Worm (Caenorhabditis elegans) whole organism, L2 larva: ENCODE measurements around the gene mapk-15.

Experiments
- aly-2 ChIP-seq: fragments of 150-350 bp; optimal IDR thresholded peaks from 2 replicates; lab custom pipeline; 2014; ENCODE audit warnings: missing biosample characterization, missing genetic modification characterization
- fos-1 ChIP-seq: fragments of 150-350 bp; optimal IDR thresholded peaks from 2 replicates; lab custom pipeline; 2014; ENCODE audit warnings: missing biosample characterization, missing genetic modification characterization
- lin-11 ChIP-seq: fragments of 150-350 bp; sonication (generic microtip); optimal IDR thresholded peaks from 2 replicates; lab custom pipeline; 2014; ENCODE audit warnings: missing biosample characterization, missing genetic modification characterization, inconsistent platforms, mixed read lengths
- nhr-10 ChIP-seq: sonication (generic microtip); optimal IDR thresholded peaks from 2 replicates; lab custom pipeline; 2017; ENCODE audit warnings: missing biosample characterization, missing genetic modification characterization
- nhr-12 ChIP-seq: fragments of 150-350 bp; optimal IDR thresholded peaks from 2 replicates; lab custom pipeline; 2014; ENCODE audit warnings: missing biosample characterization, missing genetic modification characterization
- skn-1 ChIP-seq: sonication (generic microtip); optimal IDR thresholded peaks from 2 replicates; lab custom pipeline; 2017; ENCODE audit warnings: missing biosample characterization, missing genetic modification characterization
- snpc-4 ChIP-seq: fragments of 150-350 bp; optimal IDR thresholded peaks from 2 replicates; lab custom pipeline; 2014; ENCODE audit warnings: missing biosample characterization, missing genetic modification characterization

- TF ChIP-seq aly-2 (tag; lab: Kevin White, UChicago) (no peak), nhr-10 (tag; lab: Kevin White, UChicago) (no peak), snpc-4 (tag; lab: Kevin White, UChicago) (no peak), skn-1 (tag; lab: Kevin White, UChicago) (no peak), nhr-12 (no peak), lin-11 (tag; lab: Kevin White, UChicago) (no peak), fos-1 (tag; lab: Kevin White, UChicago) (no peak)
These were observed 20.8 kb upstream of the mapk-15 start, which contains the start of gene tbx-11 for ce11 chrIII:6046881-6047280.
